Worm (Caenorhabditis elegans) whole organism, L4/young adult: ENCODE measurements around the gene swsn-3.

ENCODE experiments used
- dao-5 ChIP-seq: sonication (generic microtip); optimal IDR thresholded peaks from 2 replicates; lab custom pipeline; 2016; ENCODE audit warnings: missing genotype, missing genetic modification characterization, moderate library complexity, missing compliant biosample characterization
- him-1 ChIP-seq: sonication (generic microtip); optimal IDR thresholded peaks from 2 replicates; lab custom pipeline; 2016; ENCODE audit warnings: missing genotype, missing genetic modification reagents, missing genetic modification characterization, missing compliant biosample characterization

DNA sequence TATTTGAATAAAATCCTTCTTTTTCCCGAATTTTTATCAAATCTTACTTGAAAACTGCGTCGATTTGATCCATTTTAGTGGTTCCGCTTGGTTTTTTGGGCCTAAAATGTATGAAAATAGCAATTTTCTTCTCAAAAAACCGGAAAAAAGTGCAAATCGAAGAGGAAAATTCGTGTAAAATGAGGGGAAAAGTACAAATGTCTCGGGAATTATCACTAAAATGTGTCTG lies 43.6 kb downstream of the swsn-3 start, which contains the start of gene Y71H2AM.11:
- TF ChIP-seq dao-5 (tag; lab: Kevin White, UChicago) (no peak), him-1 (tag; lab: Kevin White, UChicago) (no peak)
